Worm (Caenorhabditis elegans) whole organism, L1 larva: ENCODE results near the gene Y39B6A.1.

Experiments
- C04F5.9 ChIP-seq: sonication (generic microtip); optimal IDR thresholded peaks from 2 replicates; lab custom pipeline; 2016; ENCODE audit warnings: missing genetic modification characterization, missing compliant biosample characterization
- C16A3.4 ChIP-seq: fragments of 150-350 bp; optimal IDR thresholded peaks from 2 replicates; lab custom pipeline; 2014; ENCODE audit warnings: missing biosample characterization, missing genetic modification characterization
- Y116A8C.19 ChIP-seq: sonication (generic microtip); optimal IDR thresholded peaks from 2 replicates; lab custom pipeline; 2016; ENCODE audit warnings: missing compliant biosample characterization, missing genetic modification characterization, borderline replicate concordance
- aha-1 ChIP-seq: fragments of 150-350 bp; optimal IDR thresholded peaks from 2 replicates; lab custom pipeline; 2014; ENCODE audit warnings: missing biosample characterization, missing genetic modification characterization
- ama-1 ChIP-seq: fragments of 150-350 bp; optimal IDR thresholded peaks from 2 replicates; lab custom pipeline; 2014
- ceh-63 ChIP-seq: fragments of 200-800 bp; sonication (Bioruptor generic); optimal IDR thresholded peaks from 2 replicates; lab custom pipeline; 2018; ENCODE audit warnings: mild to moderate bottlenecking, missing genetic modification characterization, missing compliant biosample characterization
- ceh-88 ChIP-seq: fragments of 200-800 bp; sonication (Bioruptor generic); IDR thresholded peaks from 2 replicates; pipeline ENCODE4 v1.3.6; 2022; ENCODE audit warnings: missing genetic modification characterization, missing compliant biosample characterization
- ceh-90 ChIP-seq: sonication (generic microtip); optimal IDR thresholded peaks from 2 replicates; lab custom pipeline; 2016; ENCODE audit warnings: missing genetic modification characterization, missing compliant biosample characterization
- dpl-1 ChIP-seq, 3 experiments: fragments of 150-350 bp in 2 of 3; sonication (generic microtip) in 1 of 3; optimal IDR thresholded peaks; 2 replicates each; lab custom pipeline; 2014 to 2017; ENCODE audit warnings: missing biosample characterization in 3 of 3, missing genetic modification characterization in 3 of 3, missing genetic modification reagents in 3 of 3
- dsc-1 ChIP-seq: sonication (generic microtip); optimal IDR thresholded peaks from 2 replicates; lab custom pipeline; 2016; ENCODE audit warnings: mild to moderate bottlenecking, missing genetic modification characterization, missing compliant biosample characterization
- efl-1 ChIP-seq, 4 experiments: fragments of 150-350 bp; optimal IDR thresholded peaks in 3 of 4; peaks in 1 of 4; 1 replicate in 1 of 4; 2 replicates in 3 of 4; lab custom pipeline; 2014; ENCODE audit warnings: missing biosample characterization in 2 of 4, missing genetic modification characterization in 2 of 4, missing genetic modification reagents in 2 of 4
- efl-3 ChIP-seq: fragments of 200-800 bp; sonication (Bioruptor generic); optimal IDR thresholded peaks from 2 replicates; lab custom pipeline; 2018; ENCODE audit warnings: mild to moderate bottlenecking, missing genetic modification characterization, missing compliant biosample characterization
- egl-13 ChIP-seq: sonication (generic microtip); optimal IDR thresholded peaks from 2 replicates; lab custom pipeline; 2016; ENCODE audit warnings: missing genotype, missing genetic modification reagents, missing genetic modification characterization, missing compliant biosample characterization
- egl-27 ChIP-seq, 2 experiments: fragments of 150-350 bp in 1 of 2; sonication (generic microtip); optimal IDR thresholded peaks; 3 replicates each; lab custom pipeline; 2017 to 2018; ENCODE audit warnings: missing biosample characterization in 2 of 2, missing genetic modification characterization in 2 of 2, missing genetic modification reagents in 2 of 2
- elt-3 ChIP-seq, 6 experiments: fragments of 150-350 bp in 1 of 6; sonication (generic microtip); optimal IDR thresholded peaks; 2 replicates each; lab custom pipeline; 2017 to 2018; ENCODE audit warnings: missing biosample characterization in 6 of 6, missing genetic modification characterization in 6 of 6, inconsistent platforms in 1 of 6
- ets-5 ChIP-seq: fragments of 200-800 bp; sonication (Bioruptor generic); IDR thresholded peaks from 2 replicates; pipeline ENCODE4 v1.3.6; 2022; ENCODE audit warnings: missing genetic modification characterization, missing compliant biosample characterization
- fkh-10 ChIP-seq: sonication (generic microtip); optimal IDR thresholded peaks from 2 replicates; lab custom pipeline; 2017; ENCODE audit warnings: missing biosample characterization, missing genetic modification reagents, missing genetic modification characterization
- fos-1 ChIP-seq: fragments of 150-350 bp; optimal IDR thresholded peaks from 2 replicates; lab custom pipeline; 2014; ENCODE audit warnings: missing biosample characterization, missing genetic modification characterization
- hlh-17 ChIP-seq: fragments of 200-800 bp; sonication (Bioruptor generic); optimal IDR thresholded peaks from 2 replicates; lab custom pipeline; 2018; ENCODE audit warnings: missing genetic modification characterization, mild to moderate bottlenecking, missing compliant biosample characterization, moderate library complexity, borderline replicate concordance
- hlh-4 ChIP-seq: sonication (generic microtip); optimal IDR thresholded peaks from 2 replicates; lab custom pipeline; 2016; ENCODE audit warnings: mild to moderate bottlenecking, missing genetic modification characterization, missing compliant biosample characterization
- hpl-2 ChIP-seq: fragments of 150-350 bp; optimal IDR thresholded peaks from 2 replicates; lab custom pipeline; 2014; ENCODE audit warnings: missing biosample characterization, missing genetic modification reagents, missing genetic modification characterization
- irx-1 ChIP-seq: sonication (generic microtip); optimal IDR thresholded peaks from 2 replicates; lab custom pipeline; 2016; ENCODE audit warnings: missing genetic modification characterization, missing compliant biosample characterization
- isw-1 ChIP-seq: fragments of 200-800 bp; sonication (Bioruptor generic); IDR thresholded peaks from 2 replicates; pipeline ENCODE4 v1.3.6; 2022; ENCODE audit warnings: missing genetic modification characterization, missing compliant biosample characterization
- jun-1 ChIP-seq: fragments of 150-350 bp; optimal IDR thresholded peaks from 2 replicates; lab custom pipeline; 2014; ENCODE audit warnings: missing biosample characterization, missing genetic modification reagents, missing genetic modification characterization
- lin-13 ChIP-seq: fragments of 150-350 bp; optimal IDR thresholded peaks from 2 replicates; lab custom pipeline; 2014; ENCODE audit warnings: missing biosample characterization, missing genetic modification reagents, missing genetic modification characterization
- lin-15B ChIP-seq: fragments of 150-350 bp; sonication (generic microtip); optimal IDR thresholded peaks from 3 replicates; lab custom pipeline; 2014; ENCODE audit warnings: missing biosample characterization, missing genetic modification characterization
- lin-39 ChIP-seq: fragments of 150-350 bp; optimal IDR thresholded peaks from 2 replicates; lab custom pipeline; 2014; ENCODE audit warnings: missing biosample characterization, missing genetic modification reagents, missing genetic modification characterization
- lir-3 ChIP-seq: sonication (generic microtip); optimal IDR thresholded peaks from 2 replicates; lab custom pipeline; 2016; ENCODE audit warnings: mild to moderate bottlenecking, missing genetic modification characterization, moderate library complexity, missing compliant biosample characterization; ENCODE audit not compliant: poor library complexity
- lsy-2 ChIP-seq, 2 experiments: fragments of 150-350 bp; optimal IDR thresholded peaks; 2 replicates each; lab custom pipeline; 2014; ENCODE audit warnings: missing biosample characterization in 2 of 2, missing genetic modification characterization in 2 of 2
- mab-9 ChIP-seq: fragments of 200-800 bp; sonication (Bioruptor generic); IDR thresholded peaks from 2 replicates; pipeline ENCODE4 v1.3.6; 2022; ENCODE audit warnings: missing genetic modification reagents, missing genetic modification characterization, missing compliant biosample characterization
- mef-2 ChIP-seq: fragments of 150-350 bp; optimal IDR thresholded peaks from 2 replicates; lab custom pipeline; 2014; ENCODE audit warnings: missing biosample characterization, missing genetic modification characterization
- mep-1 ChIP-seq: fragments of 150-350 bp; optimal IDR thresholded peaks from 2 replicates; lab custom pipeline; 2014; ENCODE audit warnings: missing biosample characterization, missing genetic modification characterization
- nhr-19 ChIP-seq: fragments of 200-800 bp; sonication (Bioruptor generic); conservative IDR thresholded peaks from 2 replicates; pipeline ENCODE4 v1.3.6; 2022; ENCODE audit warnings: missing genetic modification characterization, missing compliant biosample characterization
- nhr-237 ChIP-seq: fragments of 150-350 bp; optimal IDR thresholded peaks from 2 replicates; lab custom pipeline; 2014; ENCODE audit warnings: missing biosample characterization, missing genetic modification characterization
- nhr-28 ChIP-seq: fragments of 150-350 bp; optimal IDR thresholded peaks from 2 replicates; lab custom pipeline; 2014; ENCODE audit warnings: missing biosample characterization, missing genetic modification characterization
- nhr-71 ChIP-seq: sonication (generic microtip); optimal IDR thresholded peaks from 2 replicates; lab custom pipeline; 2016; ENCODE audit warnings: mild to moderate bottlenecking, missing genetic modification characterization, moderate library complexity, missing compliant biosample characterization
- nhr-77 ChIP-seq: fragments of 150-350 bp; optimal IDR thresholded peaks from 2 replicates; lab custom pipeline; 2014; ENCODE audit warnings: missing biosample characterization, missing genetic modification characterization
- nhr-85 ChIP-seq: sonication (generic microtip); peaks from one replicate; lab custom pipeline; 2016; ENCODE audit warnings: missing genetic modification characterization, inconsistent platforms, missing compliant biosample characterization
- nhr-90 ChIP-seq: sonication (generic microtip); optimal IDR thresholded peaks from 2 replicates; lab custom pipeline; 2016; ENCODE audit warnings: mild to moderate bottlenecking, missing genetic modification characterization, missing compliant biosample characterization; ENCODE audit not compliant: poor library complexity
- pag-3 ChIP-seq: sonication (generic microtip); optimal IDR thresholded peaks from 2 replicates; lab custom pipeline; 2017; ENCODE audit warnings: missing genetic modification characterization, mild to moderate bottlenecking, missing compliant biosample characterization, antibody characterized with exemption, borderline replicate concordance; ENCODE audit not compliant: insufficient read depth
- pax-3 ChIP-seq: fragments of 200-800 bp; sonication (Bioruptor generic); optimal IDR thresholded peaks from 2 replicates; lab custom pipeline; 2018; ENCODE audit warnings: mild to moderate bottlenecking, missing genetic modification characterization, moderate library complexity, missing compliant biosample characterization
- pqm-1 ChIP-seq: sonication (generic microtip); optimal IDR thresholded peaks from 3 replicates; lab custom pipeline; 2017; ENCODE audit warnings: missing biosample characterization, missing genetic modification characterization
- rnt-1 ChIP-seq: sonication (generic microtip); optimal IDR thresholded peaks from 2 replicates; lab custom pipeline; 2016; ENCODE audit warnings: mild to moderate bottlenecking, missing genetic modification characterization, moderate library complexity, missing compliant biosample characterization
- snu-23 ChIP-seq: sonication (generic microtip); optimal IDR thresholded peaks from 2 replicates; lab custom pipeline; 2016; ENCODE audit warnings: missing genetic modification characterization, missing compliant biosample characterization
- sptf-1 ChIP-seq: fragments of 150-350 bp; optimal IDR thresholded peaks from 2 replicates; lab custom pipeline; 2014; ENCODE audit warnings: missing biosample characterization, missing genetic modification characterization
- tbx-2 ChIP-seq: sonication (generic microtip); optimal IDR thresholded peaks from 2 replicates; lab custom pipeline; 2016; ENCODE audit warnings: missing genetic modification characterization, missing compliant biosample characterization
- unc-30 ChIP-seq: sonication (generic microtip); optimal IDR thresholded peaks from 2 replicates; lab custom pipeline; 2017; ENCODE audit warnings: missing biosample characterization, missing genetic modification characterization
- unc-62 ChIP-seq: fragments of 150-350 bp; optimal IDR thresholded peaks from 2 replicates; lab custom pipeline; 2014; ENCODE audit warnings: missing biosample characterization, missing genetic modification reagents, missing genetic modification characterization
- unc-86 ChIP-seq: sonication (generic microtip); optimal IDR thresholded peaks from 2 replicates; lab custom pipeline; 2016; ENCODE audit warnings: missing genetic modification characterization, missing compliant biosample characterization
- vab-15 ChIP-seq: sonication (generic microtip); optimal IDR thresholded peaks from 2 replicates; lab custom pipeline; 2017; ENCODE audit warnings: missing genotype, mild to moderate bottlenecking, missing genetic modification characterization, missing compliant biosample characterization
- xbp-1 ChIP-seq: sonication (generic microtip); optimal IDR thresholded peaks from 2 replicates; lab custom pipeline; 2016; ENCODE audit warnings: missing genetic modification characterization, missing compliant biosample characterization
- zag-1 ChIP-seq: fragments of 150-350 bp; optimal IDR thresholded peaks from 2 replicates; lab custom pipeline; 2014; ENCODE audit warnings: missing biosample characterization, missing genetic modification characterization
- zip-4 ChIP-seq: fragments of 200-800 bp; sonication (Bioruptor generic); optimal IDR thresholded peaks from 2 replicates; lab custom pipeline; 2018; ENCODE audit warnings: mild to moderate bottlenecking, missing genetic modification characterization, moderate library complexity, missing compliant biosample characterization
- ztf-4 ChIP-seq: fragments of 150-350 bp; optimal IDR thresholded peaks from 2 replicates; lab custom pipeline; 2014; ENCODE audit warnings: missing biosample characterization, missing genetic modification characterization

The Y39B6A.1 gene

ce11 chrV:19212354-19212753, 8.9 kb upstream of the Y39B6A.1 start (continued):
- TF ChIP-seq hlh-4 (tag; lab: Kevin White, UChicago) (no peak), egl-27 (tag; optimal IDR thresholded peaks at IDR 0.05; lab: Kevin White, UChicago) (no peak), isw-1 (GFP tag; lab: Robert Waterston, UW) (no peak), snu-23 (GFP tag; lab: Kevin White, UChicago) (no peak), zip-4 (GFP tag; lab: Kevin White, UChicago) (no peak), pqm-1 (no peak), lin-15B (tag; lab: Kevin White, UChicago) (no peak), ceh-63 (GFP tag; lab: Kevin White, UChicago) (no peak), lir-3 (tag; lab: Kevin White, UChicago) (no peak), lsy-2 (tag; optimal IDR thresholded peaks at IDR 0.05; lab: Kevin White, UChicago) (no peak), sptf-1 (no peak), hlh-17 (GFP tag; lab: Kevin White, UChicago) (no peak), pag-3 (tag; lab: Kevin White, UChicago) (no peak), Y116A8C.19 (no peak), lin-13 (GFP tag; lab: Kevin White, UChicago) (no peak), nhr-71 (tag; lab: Kevin White, UChicago) (no peak), aha-1 (tag; lab: Kevin White, UChicago) (no peak), pax-3 (tag; lab: Kevin White, UChicago) (no peak), egl-13 (tag; lab: Kevin White, UChicago) (no peak), unc-86 (tag; lab: Kevin White, UChicago) (no peak), unc-30 (tag; lab: Kevin White, UChicago) (no peak), nhr-19 (GFP tag; lab: Robert Waterston, UW) (peak; percentile 24), nhr-237 (no peak), ceh-88 (no peak), unc-62 (GFP tag; lab: Kevin White, UChicago) (no peak), jun-1 (tag; lab: Kevin White, UChicago) (no peak), dpl-1 (GFP tag; optimal IDR thresholded peaks at IDR 0.05; lab: Kevin White, UChicago) (no peak), zag-1 (no peak), C16A3.4 (tag; lab: Kevin White, UChicago) (no peak), efl-3 (GFP tag; lab: Kevin White, UChicago) (no peak), elt-3 (tag; optimal IDR thresholded peaks at IDR 0.05; lab: Kevin White, UChicago) (peak in 1 of 6 experiments; percentile 20), mab-9 (no peak), mep-1 (tag; lab: Kevin White, UChicago) (no peak), rnt-1 (tag; lab: Kevin White, UChicago) (no peak), irx-1 (no peak), nhr-85 (tag; lab: Kevin White, UChicago) (peak; percentile 43), dsc-1 (tag; lab: Kevin White, UChicago) (no peak), ceh-90 (tag; lab: Kevin White, UChicago) (no peak), nhr-90 (peak; percentile 4), ztf-4 (tag; lab: Kevin White, UChicago) (no peak), ama-1 (lab: Kevin White, UChicago) (no peak), nhr-28 (no peak), vab-15 (tag; lab: Kevin White, UChicago) (no peak), efl-1 (optimal IDR thresholded peaks at IDR 0.05; lab: Kevin White, UChicago) (no peak), efl-1 (GFP tag; optimal IDR thresholded peaks at IDR 0.05 in 1 of 2; lab: Kevin White, UChicago) (peak in 1 of 2 experiments; percentile 2), fkh-10 (GFP tag; lab: Kevin White, UChicago) (no peak), lin-39 (tag; lab: Kevin White, UChicago) (no peak), fos-1 (tag; lab: Kevin White, UChicago) (no peak), xbp-1 (tag; lab: Kevin White, UChicago) (no peak), nhr-77 (no peak), mef-2 (tag; lab: Kevin White, UChicago) (no peak), ets-5 (GFP tag; lab: Robert Waterston, UW) (no peak), tbx-2 (tag; lab: Kevin White, UChicago) (no peak), hpl-2 (GFP tag; lab: Kevin White, UChicago) (no peak), C04F5.9 (tag; lab: Kevin White, UChicago) (no peak)
